Fruit fly (Drosophila melanogaster): ENCODE results near the gene SH3PX1.

The SH3PX1 gene

DNA sequence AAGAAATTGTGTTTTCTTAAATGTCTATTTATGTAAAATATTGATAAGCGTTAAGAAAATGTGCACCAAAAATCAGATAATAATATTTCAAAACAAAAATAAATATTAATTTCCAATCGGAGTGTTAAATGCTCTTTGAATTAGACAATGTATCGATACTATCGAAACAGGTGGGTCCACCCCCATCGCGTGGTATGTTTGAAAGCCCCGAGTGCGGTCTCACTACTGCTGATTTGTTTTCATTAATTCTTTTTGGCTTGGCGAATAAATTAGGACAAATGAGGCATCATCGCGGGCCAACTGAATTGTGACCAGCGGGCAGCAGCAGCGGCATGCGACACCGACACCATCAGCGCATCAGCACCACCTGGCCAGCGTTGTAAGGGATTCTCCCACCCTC is 13.1 kb upstream of the SH3PX1 start, which contains the start of gene Naa60 (continued):
- TF ChIP-seq Med (GFP tag) (peak; percentile 40), CG34422 (GFP tag; IDR thresholded peaks at IDR 0.05) (peak; percentile 49; the same call in 1 of the 3 replicates), BEAF-32 (GFP tag; optimal IDR thresholded peaks at IDR 0.05) (peak; percentile 89), Myb (GFP tag; optimal IDR thresholded peaks at IDR 0.05) (no peak), Ets97D (GFP tag; optimal IDR thresholded peaks at IDR 0.05) (peak; percentile 0), dan (GFP tag; IDR thresholded peaks at IDR 0.05) (no peak), CG6791 (GFP tag; IDR thresholded peaks at IDR 0.05; ENCODE audit: partially characterized antibody) (peak; percentile 88), CG10267 (tag; optimal IDR thresholded peaks at IDR 0.05) (peak; percentile 47), lmd (GFP tag; IDR thresholded peaks at IDR 0.05) (no peak), hbn (GFP tag; IDR thresholded peaks at IDR 0.05; ENCODE audit: partially characterized antibody) (peak; percentile 90), zen2 (GFP tag; IDR thresholded peaks at IDR 0.05; ENCODE audit: partially characterized antibody) (peak; percentile 89), CG12391 (tag; optimal IDR thresholded peaks at IDR 0.05) (peak; percentile 33), CG2120 (GFP tag; optimal IDR thresholded peaks at IDR 0.05) (peak; percentile 22), PHDP (tag; optimal IDR thresholded peaks at IDR 0.05) (no peak), Bgb (GFP tag; IDR thresholded peaks at IDR 0.05; ENCODE audit: partially characterized antibody) (peak; percentile 92), CG3726 (GFP tag; IDR thresholded peaks at IDR 0.05) (no peak), jigr1 (GFP tag; IDR thresholded peaks at IDR 0.05) (peak; percentile 43; the same call in 1 of the 3 replicates), Nf-YC (tag; optimal IDR thresholded peaks at IDR 0.05) (peak; percentile 50), CG2889 (GFP tag; IDR thresholded peaks at IDR 0.05) (no peak), pum (GFP tag; optimal IDR thresholded peaks at IDR 0.05) (no peak), nmo (GFP tag; optimal IDR thresholded peaks at IDR 0.05) (peak; percentile 39), tna (GFP tag; IDR thresholded peaks at IDR 0.05; ENCODE audit: partially characterized antibody) (peak; percentile 74), CG10565 (GFP tag; optimal IDR thresholded peaks at IDR 0.05) (no peak), CG2116 (GFP tag; optimal IDR thresholded peaks at IDR 0.05) (peak; percentile 63), phol (tag; optimal IDR thresholded peaks at IDR 0.05) (peak; percentile 25), CG9215 (GFP tag; IDR thresholded peaks at IDR 0.05) (no peak), CG9609 (GFP tag; optimal IDR thresholded peaks at IDR 0.05) (no peak), stwl (tag; optimal IDR thresholded peaks at IDR 0.05) (peak; percentile 57), mam (GFP tag; optimal IDR thresholded peaks at IDR 0.05) (no peak), CG9932 (GFP tag; IDR thresholded peaks at IDR 0.05) (peak; percentile 51; the same call in 1 of the 2 replicates), CG4617 (GFP tag; optimal IDR thresholded peaks at IDR 0.05; ENCODE audit: borderline replicate concordance) (peak; percentile 85), amos (GFP tag; IDR thresholded peaks at IDR 0.05; ENCODE audit: partially characterized antibody) (peak; percentile 93), CG13424 (tag; optimal IDR thresholded peaks at IDR 0.05) (no peak), YL-1 (GFP tag; optimal IDR thresholded peaks at IDR 0.05) (peak; percentile 63), Opbp (GFP tag; IDR thresholded peaks at IDR 0.05; ENCODE audit: partially characterized antibody) (peak; percentile 90), zen (tag; optimal IDR thresholded peaks at IDR 0.05) (peak; percentile 36), CG31388 (GFP tag; optimal IDR thresholded peaks at IDR 0.05) (no peak), CG6854 (GFP tag; optimal IDR thresholded peaks at IDR 0.05) (no peak), unc-4 (GFP tag; IDR thresholded peaks at IDR 0.05; ENCODE audit: partially characterized antibody) (peak; percentile 92), rib (GFP tag; IDR thresholded peaks at IDR 0.05) (no peak), oc (tag; optimal IDR thresholded peaks at IDR 0.05) (no peak), bab2 (GFP tag; optimal IDR thresholded peaks at IDR 0.05) (no peak), ato (GFP tag; IDR thresholded peaks at IDR 0.05; ENCODE audit: partially characterized antibody) (peak; percentile 59; the same call in 1 of the 2 replicates), CG1832 (GFP tag; optimal IDR thresholded peaks at IDR 0.05) (no peak), chm (GFP tag; IDR thresholded peaks at IDR 0.05) (no peak), Doc3 (GFP tag; IDR thresholded peaks at IDR 0.05; ENCODE audit: partially characterized antibody) (peak; percentile 90), gsb (GFP tag; IDR thresholded peaks at IDR 0.05) (no peak), CG2712 (tag; optimal IDR thresholded peaks at IDR 0.05) (peak; percentile 61), CG33557 (GFP tag; optimal IDR thresholded peaks at IDR 0.05) (no peak), NfI (GFP tag; optimal IDR thresholded peaks at IDR 0.05) (no peak)

Measured in whole organism, embryonic.